Worm (Caenorhabditis elegans) whole organism, L3 larva: ENCODE results near the gene perm-1.

Source experiments
- ZK546.5 ChIP-seq: sonication (generic microtip); optimal IDR thresholded peaks from 2 replicates; lab custom pipeline; 2017; ENCODE audit warnings: missing biosample characterization, missing genetic modification characterization
- aly-2 ChIP-seq: fragments of 150-350 bp; optimal IDR thresholded peaks from 2 replicates; lab custom pipeline; 2014; ENCODE audit warnings: missing biosample characterization, missing genetic modification characterization

- TF ChIP-seq aly-2 (tag; lab: Kevin White, UChicago) (no peak), ZK546.5 (tag; lab: Kevin White, UChicago) (no peak)
Measured at ce11 chrII:7920178-7920577, 39.6 kb downstream of the perm-1 start.
